Worm (Caenorhabditis elegans) whole organism, L4 larva: ENCODE measurements around the gene pie-1.

Experiments used
- F37D6.2 ChIP-seq: sonication (generic microtip); optimal IDR thresholded peaks from 2 replicates; lab custom pipeline; 2016; ENCODE audit warnings: mild to moderate bottlenecking, missing genetic modification characterization, missing compliant biosample characterization
- F44E2.7 ChIP-seq: fragments of 200-800 bp; sonication (Bioruptor generic); IDR thresholded peaks from 2 replicates; pipeline ENCODE4 v2.1.2; 2022; ENCODE audit warnings: missing genetic modification characterization, missing compliant biosample characterization
- R02D3.7 ChIP-seq: fragments of 150-350 bp; sonication (generic microtip); optimal IDR thresholded peaks from 3 replicates; lab custom pipeline; 2014; ENCODE audit warnings: missing biosample characterization, missing genetic modification characterization
- Y105C5A.15 ChIP-seq: fragments of 200-800 bp; sonication (Bioruptor generic); IDR thresholded peaks from 2 replicates; pipeline ENCODE4 v1.3.6; 2022; ENCODE audit warnings: missing genetic modification characterization, missing compliant biosample characterization
- Y75B8A.6 ChIP-seq: fragments of 200-800 bp; sonication (Bioruptor generic); IDR thresholded peaks from 2 replicates; pipeline ENCODE4 v1.3.6; 2022; ENCODE audit warnings: missing genetic modification reagents, missing genetic modification characterization, missing compliant biosample characterization
- ZK337.2 ChIP-seq: fragments of 200-800 bp; sonication (Bioruptor generic); IDR thresholded peaks from 2 replicates; pipeline ENCODE4 v1.3.6; 2022; ENCODE audit warnings: missing genetic modification reagents, missing genetic modification characterization, missing compliant biosample characterization
- aly-2 ChIP-seq: sonication (generic microtip); optimal IDR thresholded peaks from 2 replicates; lab custom pipeline; 2018; ENCODE audit warnings: missing biosample characterization, missing genetic modification characterization
- ceh-20 ChIP-seq: fragments of 200-800 bp; sonication (Bioruptor generic); IDR thresholded peaks from 2 replicates; pipeline ENCODE4 v1.3.6; 2022; ENCODE audit warnings: missing genetic modification reagents, missing genetic modification characterization, missing compliant biosample characterization
- ceh-28 ChIP-seq: fragments of 150-350 bp; optimal IDR thresholded peaks from 2 replicates; lab custom pipeline; 2014; ENCODE audit warnings: missing biosample characterization, missing genetic modification reagents, missing genetic modification characterization
- ceh-32 ChIP-seq: sonication (generic microtip); optimal IDR thresholded peaks from 2 replicates; lab custom pipeline; 2016; ENCODE audit warnings: mild to moderate bottlenecking, missing genetic modification characterization, missing compliant biosample characterization; ENCODE audit not compliant: poor library complexity
- ceh-44 ChIP-seq: fragments of 200-800 bp; sonication (Bioruptor generic); IDR thresholded peaks from 2 replicates; pipeline ENCODE4 v1.3.6; 2022; ENCODE audit warnings: missing genetic modification reagents, missing genetic modification characterization, missing compliant biosample characterization
- ceh-82 ChIP-seq: sonication (generic microtip); optimal IDR thresholded peaks from 2 replicates; lab custom pipeline; 2017; ENCODE audit warnings: missing biosample characterization, missing genetic modification characterization
- cey-2 ChIP-seq: sonication (generic microtip); optimal IDR thresholded peaks from 3 replicates; lab custom pipeline; 2017; ENCODE audit warnings: missing genetic modification characterization, mild to moderate bottlenecking, missing compliant biosample characterization, antibody characterized with exemption, borderline replicate concordance; ENCODE audit not compliant: insufficient read depth
- ctbp-1 ChIP-seq: fragments of 200-800 bp; sonication (Bioruptor generic); IDR thresholded peaks from 2 replicates; pipeline ENCODE4 v1.3.6; 2022; ENCODE audit warnings: missing genetic modification reagents, missing genetic modification characterization, missing compliant biosample characterization
- daf-12 ChIP-seq: fragments of 150-350 bp; optimal IDR thresholded peaks from 2 replicates; lab custom pipeline; 2014; ENCODE audit warnings: missing biosample characterization, missing genetic modification reagents, missing genetic modification characterization
- daf-16 ChIP-seq, 3 experiments: sonication (generic microtip); optimal IDR thresholded peaks; 2 replicates each; lab custom pipeline; 2016 to 2017; ENCODE audit warnings: missing genetic modification characterization in 3 of 3, missing genetic modification reagents in 3 of 3, mild to moderate bottlenecking in 2 of 3, missing compliant biosample characterization in 2 of 3, missing biosample characterization in 1 of 3, moderate library complexity in 1 of 3
- daf-19 ChIP-seq: fragments of 200-800 bp; sonication (Bioruptor generic); conservative IDR thresholded peaks from 2 replicates; pipeline ENCODE4 v1.3.6; 2022; ENCODE audit warnings: missing genetic modification characterization, missing compliant biosample characterization
- daf-8 ChIP-seq: fragments of 200-800 bp; sonication (Bioruptor generic); IDR thresholded peaks from 2 replicates; pipeline ENCODE4 v1.3.6; 2022; ENCODE audit warnings: missing genetic modification characterization, missing compliant biosample characterization
- dmd-6 ChIP-seq: fragments of 200-800 bp; sonication (Bioruptor generic); IDR thresholded peaks from 2 replicates; pipeline ENCODE4 v1.3.6; 2022; ENCODE audit warnings: missing genetic modification reagents, missing genetic modification characterization, missing compliant biosample characterization
- dmd-9 ChIP-seq: fragments of 200-800 bp; sonication (Bioruptor generic); IDR thresholded peaks from 2 replicates; pipeline ENCODE4 v1.3.6; 2022; ENCODE audit warnings: missing genetic modification reagents, missing genetic modification characterization, missing compliant biosample characterization
- dpl-1 ChIP-seq: fragments of 150-350 bp; optimal IDR thresholded peaks from 2 replicates; lab custom pipeline; 2014; ENCODE audit warnings: missing biosample characterization, missing genetic modification reagents, missing genetic modification characterization
- dve-1 ChIP-seq: sonication (generic microtip); optimal IDR thresholded peaks from 2 replicates; lab custom pipeline; 2017; ENCODE audit warnings: antibody characterized with exemption, mild to moderate bottlenecking, missing genetic modification characterization, missing compliant biosample characterization; ENCODE audit not compliant: insufficient read depth
- egl-27 ChIP-seq: sonication (generic microtip); optimal IDR thresholded peaks from 3 replicates; lab custom pipeline; 2017; ENCODE audit warnings: missing biosample characterization, missing genetic modification reagents, missing genetic modification characterization
- fkh-10 ChIP-seq: fragments of 150-350 bp; optimal IDR thresholded peaks from 2 replicates; lab custom pipeline; 2014; ENCODE audit warnings: missing biosample characterization, missing genetic modification reagents, missing genetic modification characterization
- gei-8 ChIP-seq: fragments of 200-800 bp; sonication (Bioruptor generic); optimal IDR thresholded peaks from 2 replicates; lab custom pipeline; 2018; ENCODE audit warnings: mild to moderate bottlenecking, missing genetic modification characterization, missing compliant biosample characterization
- hmg-1.1 ChIP-seq: fragments of 200-800 bp; sonication (Bioruptor generic); IDR thresholded peaks from 2 replicates; pipeline ENCODE4 v1.3.6; 2022; ENCODE audit warnings: missing genetic modification reagents, missing genetic modification characterization, missing compliant biosample characterization
- lin-15B ChIP-seq: fragments of 150-350 bp; sonication (generic microtip); optimal IDR thresholded peaks from 3 replicates; lab custom pipeline; 2014; ENCODE audit warnings: missing biosample characterization, missing genetic modification characterization
- lir-3 ChIP-seq: sonication (generic microtip); optimal IDR thresholded peaks from 2 replicates; lab custom pipeline; 2016; ENCODE audit warnings: mild to moderate bottlenecking, missing genetic modification characterization, missing compliant biosample characterization
- mxl-3 ChIP-seq: fragments of 200-800 bp; sonication (Bioruptor generic); optimal IDR thresholded peaks from 2 replicates; lab custom pipeline; 2018; ENCODE audit warnings: mild to moderate bottlenecking, missing genetic modification characterization, missing compliant biosample characterization
- nhr-10 ChIP-seq: fragments of 150-350 bp; optimal IDR thresholded peaks from 2 replicates; lab custom pipeline; 2014; ENCODE audit warnings: missing biosample characterization, missing genetic modification characterization
- nhr-102 ChIP-seq: sonication (generic microtip); optimal IDR thresholded peaks from 2 replicates; lab custom pipeline; 2016; ENCODE audit warnings: mild to moderate bottlenecking, missing genetic modification characterization, moderate library complexity, missing compliant biosample characterization
- nhr-11 ChIP-seq: fragments of 150-350 bp; optimal IDR thresholded peaks from 2 replicates; lab custom pipeline; 2014; ENCODE audit warnings: missing biosample characterization, missing genetic modification characterization
- nhr-25 ChIP-seq: sonication (generic microtip); optimal IDR thresholded peaks from 2 replicates; lab custom pipeline; 2017; ENCODE audit warnings: missing genetic modification characterization, mild to moderate bottlenecking, missing compliant biosample characterization, antibody characterized with exemption, moderate library complexity, borderline replicate concordance; ENCODE audit not compliant: insufficient read depth
- nhr-42 ChIP-seq: fragments of 200-800 bp; sonication (Bioruptor generic); IDR thresholded peaks from 2 replicates; pipeline ENCODE4 v1.3.6; 2022; ENCODE audit warnings: missing genetic modification characterization, missing compliant biosample characterization
- nhr-48 ChIP-seq: sonication (generic microtip); optimal IDR thresholded peaks from 2 replicates; lab custom pipeline; 2016; ENCODE audit warnings: mild to moderate bottlenecking, missing genetic modification characterization, missing compliant biosample characterization
- nhr-77 ChIP-seq: fragments of 150-350 bp; optimal IDR thresholded peaks from 2 replicates; lab custom pipeline; 2014; ENCODE audit warnings: missing biosample characterization, missing genetic modification characterization
- php-3 ChIP-seq: fragments of 200-800 bp; sonication (Bioruptor generic); IDR thresholded peaks from 2 replicates; pipeline ENCODE4 v1.3.6; 2022; ENCODE audit warnings: missing genetic modification reagents, missing genetic modification characterization, missing compliant biosample characterization
- rbr-2 ChIP-seq: sonication (generic microtip); optimal IDR thresholded peaks from 2 replicates; lab custom pipeline; 2016; ENCODE audit warnings: missing genotype, missing genetic modification characterization, missing compliant biosample characterization
- saeg-2 ChIP-seq: fragments of 200-800 bp; sonication (Bioruptor generic); IDR thresholded peaks from 2 replicates; pipeline ENCODE4 v1.3.6; 2022; ENCODE audit warnings: missing genetic modification reagents, missing genetic modification characterization, missing compliant biosample characterization
- set-16 ChIP-seq: fragments of 200-800 bp; sonication (Bioruptor generic); IDR thresholded peaks from 2 replicates; pipeline ENCODE4 v1.3.6; 2022; ENCODE audit warnings: missing genetic modification reagents, missing genetic modification characterization, missing compliant biosample characterization
- skn-1 ChIP-seq: fragments of 150-350 bp; optimal IDR thresholded peaks from 2 replicates; lab custom pipeline; 2014; ENCODE audit warnings: missing biosample characterization, missing genetic modification characterization
- spr-3 ChIP-seq: fragments of 200-800 bp; sonication (Bioruptor generic); optimal IDR thresholded peaks from 2 replicates; lab custom pipeline; 2018; ENCODE audit warnings: mild to moderate bottlenecking, missing genetic modification characterization, missing compliant biosample characterization
- tag-97 ChIP-seq: fragments of 200-800 bp; sonication (Bioruptor generic); IDR thresholded peaks from 2 replicates; pipeline ENCODE4 v1.3.6; 2022; ENCODE audit warnings: missing genetic modification characterization, missing compliant biosample characterization
- tra-1 ChIP-seq: fragments of 200-800 bp; sonication (Bioruptor generic); IDR thresholded peaks from 2 replicates; pipeline ENCODE4 v1.3.6; 2022; ENCODE audit warnings: missing genetic modification reagents, missing genetic modification characterization, missing compliant biosample characterization
- unc-39 ChIP-seq: sonication (generic microtip); optimal IDR thresholded peaks from 2 replicates; lab custom pipeline; 2017; ENCODE audit warnings: missing biosample characterization, missing genetic modification characterization
- vab-7 ChIP-seq: fragments of 200-800 bp; sonication (Bioruptor generic); IDR thresholded peaks from 2 replicates; pipeline ENCODE4 v1.3.6; 2022; ENCODE audit warnings: missing genetic modification reagents, missing genetic modification characterization, missing compliant biosample characterization
- zag-1 ChIP-seq: fragments of 150-350 bp; optimal IDR thresholded peaks from 2 replicates; lab custom pipeline; 2014; ENCODE audit warnings: missing biosample characterization, missing genetic modification characterization
- zfp-2 ChIP-seq: sonication (generic microtip); optimal IDR thresholded peaks from 2 replicates; lab custom pipeline; 2016; ENCODE audit warnings: mild to moderate bottlenecking, missing genetic modification characterization, missing compliant biosample characterization
- zip-11 ChIP-seq: fragments of 200-800 bp; sonication (Bioruptor generic); IDR thresholded peaks from 2 replicates; pipeline ENCODE4 v1.3.6; 2022; ENCODE audit warnings: missing genetic modification characterization, missing compliant biosample characterization

Gene pie-1

DNA sequence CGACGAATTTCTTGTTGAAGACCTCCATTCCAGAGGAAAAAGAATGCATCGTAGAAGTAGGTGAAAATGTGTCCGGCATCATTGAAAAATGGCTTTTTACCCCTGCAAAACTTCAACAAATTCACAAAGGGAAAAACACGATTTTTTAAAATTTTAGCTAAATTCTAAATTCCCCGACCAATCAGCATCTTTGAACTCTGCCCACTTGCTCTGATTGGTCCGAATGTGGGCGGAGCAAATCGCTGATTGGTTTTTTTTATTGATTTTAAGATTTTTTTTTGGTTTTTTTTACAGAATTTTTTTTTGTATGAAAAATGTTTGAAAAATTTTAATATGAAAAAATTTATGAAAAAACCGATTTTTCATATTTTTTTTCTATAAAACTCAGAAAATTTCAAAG lies 17.2 kb downstream of the pie-1 start:
- TF ChIP-seq F44E2.7 (GFP tag; lab: Robert Waterston, UW) (no peak), nhr-25 (no peak), lin-15B (tag; lab: Kevin White, UChicago) (no peak), ceh-32 (tag; lab: Kevin White, UChicago) (no peak), spr-3 (no peak), unc-39 (tag; lab: Kevin White, UChicago) (no peak), set-16 (GFP tag; lab: Robert Waterston, UW) (no peak), daf-12 (tag; lab: Kevin White, UChicago) (no peak), tra-1 (GFP tag; lab: Robert Waterston, UW) (no peak), aly-2 (tag; lab: Kevin White, UChicago) (no peak), nhr-11 (tag; lab: Kevin White, UChicago) (no peak), skn-1 (tag; lab: Kevin White, UChicago) (no peak)

DNA sequence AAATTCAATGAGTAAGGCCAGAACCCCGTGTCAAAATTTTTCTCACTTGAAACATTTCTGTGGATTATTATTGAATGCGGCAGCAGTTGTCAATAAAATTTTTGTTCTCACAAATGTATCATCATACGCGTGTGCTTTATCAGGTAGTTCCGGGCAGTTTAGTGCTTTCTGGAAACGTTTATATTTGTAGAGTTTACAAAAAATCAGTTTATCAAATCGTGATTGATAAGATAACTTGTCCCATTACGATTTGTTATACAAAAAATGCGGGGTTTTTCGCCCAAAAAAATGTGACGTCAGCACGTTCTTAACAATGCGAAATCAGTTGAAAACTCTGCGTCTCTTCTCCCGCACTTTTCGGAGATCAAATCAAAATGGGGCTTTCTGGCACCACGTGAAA lies 18.5 kb downstream of the pie-1 start:
- TF ChIP-seq ctbp-1 (GFP tag; lab: Robert Waterston, UW) (no peak), nhr-48 (tag; lab: Kevin White, UChicago) (no peak), daf-12 (tag; lab: Kevin White, UChicago) (no peak), nhr-102 (tag; lab: Kevin White, UChicago) (no peak), dmd-9 (GFP tag; lab: Robert Waterston, UW) (no peak), ceh-20 (GFP tag; lab: Robert Waterston, UW) (no peak), dve-1 (tag; lab: Kevin White, UChicago) (peak; percentile 27), Y75B8A.6 (GFP tag; lab: Robert Waterston, UW) (no peak), mxl-3 (GFP tag; lab: Kevin White, UChicago) (peak; percentile 10), php-3 (GFP tag; lab: Robert Waterston, UW) (peak; percentile 64), daf-8 (GFP tag; lab: Robert Waterston, UW) (no peak), zfp-2 (tag; lab: Kevin White, UChicago) (no peak), rbr-2 (tag; lab: Kevin White, UChicago) (no peak), spr-3 (no peak), set-16 (GFP tag; lab: Robert Waterston, UW) (no peak), ZK337.2 (GFP tag; lab: Robert Waterston, UW) (no peak), F37D6.2 (tag; lab: Kevin White, UChicago) (no peak), unc-39 (tag; lab: Kevin White, UChicago) (no peak), ceh-28 (tag; lab: Kevin White, UChicago) (no peak), ceh-82 (no peak), vab-7 (GFP tag; lab: Robert Waterston, UW) (no peak), F44E2.7 (GFP tag; lab: Robert Waterston, UW) (no peak), egl-27 (no peak), daf-16 (GFP tag; optimal IDR thresholded peaks at IDR 0.05; lab: Kevin White, UChicago) (no peak), daf-16 (tag; optimal IDR thresholded peaks at IDR 0.05; lab: Kevin White, UChicago) (peak; percentile 38), nhr-42 (no peak), saeg-2 (no peak), zip-11 (no peak), gei-8 (GFP tag; lab: Kevin White, UChicago) (no peak), hmg-1.1 (GFP tag; lab: Robert Waterston, UW) (no peak), ceh-44 (GFP tag; lab: Robert Waterston, UW) (no peak), lir-3 (tag; lab: Kevin White, UChicago) (no peak), nhr-77 (tag; lab: Kevin White, UChicago) (no peak), skn-1 (tag; lab: Kevin White, UChicago) (no peak), Y105C5A.15 (no peak), dmd-6 (GFP tag; lab: Robert Waterston, UW) (peak; percentile 73), dpl-1 (GFP tag; lab: Kevin White, UChicago) (no peak), zag-1 (no peak), lin-15B (tag; lab: Kevin White, UChicago) (no peak), daf-19 (no peak), nhr-10 (tag; lab: Kevin White, UChicago) (no peak), tag-97 (no peak), tra-1 (GFP tag; lab: Robert Waterston, UW) (no peak), fkh-10 (GFP tag; lab: Kevin White, UChicago) (no peak), cey-2 (tag; lab: Kevin White, UChicago) (no peak), R02D3.7 (tag; lab: Kevin White, UChicago) (no peak)
